Fruit fly (Drosophila melanogaster) whole organism, prepupa: ENCODE results near the gene Tep4.

Source experiments
- CG10669 ChIP-seq: fragments of 200-800 bp; sonication (Bioruptor generic); optimal IDR thresholded peaks from 3 replicates; lab custom pipeline; 2018; ENCODE audit warnings: missing biosample characterization, mild to moderate bottlenecking, missing genetic modification characterization, moderate library complexity
- CG11294 ChIP-seq: fragments of 200-800 bp; sonication (Bioruptor generic); IDR thresholded peaks from 2 replicates; pipeline ENCODE4 v1.3.6; 2022; ENCODE audit warnings: missing biosample characterization, missing genetic modification characterization
- CG11762 ChIP-seq: fragments of 200-800 bp; sonication (Bioruptor generic); optimal IDR thresholded peaks from 3 replicates; lab custom pipeline; 2016; ENCODE audit warnings: missing biosample characterization, missing genetic modification characterization; ENCODE audit not compliant: insufficient read depth
- CG15336 ChIP-seq: fragments of 200-800 bp; sonication (Bioruptor generic); IDR thresholded peaks from 2 replicates; pipeline ENCODE4 v1.3.6; 2022; ENCODE audit warnings: missing biosample characterization, missing genetic modification characterization
- CG1621 ChIP-seq: fragments of 200-800 bp; sonication (Bioruptor generic); optimal IDR thresholded peaks from 3 replicates; lab custom pipeline; 2018; ENCODE audit warnings: missing biosample characterization, mild to moderate bottlenecking, missing genetic modification characterization
- CG16779 ChIP-seq: fragments of 200-800 bp; sonication (Bioruptor generic); optimal IDR thresholded peaks from 3 replicates; lab custom pipeline; 2017; ENCODE audit warnings: missing biosample characterization, mild to moderate bottlenecking, missing genetic modification characterization
- CG3032 ChIP-seq: fragments of 200-800 bp; optimal IDR thresholded peaks from 2 replicates; lab custom pipeline; 2019; ENCODE audit warnings: missing biosample characterization, mild to moderate bottlenecking, missing genetic modification characterization, moderate library complexity
- CG31627 ChIP-seq: fragments of 200-800 bp; sonication (Bioruptor generic); optimal IDR thresholded peaks from 3 replicates; lab custom pipeline; 2016; ENCODE audit warnings: missing biosample characterization, missing genetic modification characterization
- CG4318 ChIP-seq: fragments of 200-800 bp; sonication (Bioruptor generic); optimal IDR thresholded peaks from 3 replicates; lab custom pipeline; 2017; ENCODE audit warnings: missing biosample characterization, mild to moderate bottlenecking, missing genetic modification characterization
- CG6276 ChIP-seq: fragments of 200-800 bp; sonication (Bioruptor generic); optimal IDR thresholded peaks from 2 replicates; lab custom pipeline; 2017; ENCODE audit warnings: missing biosample characterization, mild to moderate bottlenecking, missing genetic modification characterization
- CG6792 ChIP-seq: fragments of 200-800 bp; sonication (Bioruptor generic); optimal IDR thresholded peaks from 3 replicates; lab custom pipeline; 2016; ENCODE audit warnings: missing biosample characterization, missing genetic modification characterization
- CG6808 ChIP-seq: fragments of 200-800 bp; sonication (Bioruptor generic); optimal IDR thresholded peaks from 3 replicates; lab custom pipeline; 2017; ENCODE audit warnings: missing biosample characterization, missing genetic modification characterization, mild to moderate bottlenecking, moderate library complexity, missing genetic modification reagents
- CG6854 ChIP-seq: fragments of 200-800 bp; sonication (Bioruptor generic); optimal IDR thresholded peaks from 2 replicates; lab custom pipeline; 2017; ENCODE audit warnings: missing biosample characterization, mild to moderate bottlenecking, missing genetic modification characterization
- CG7368 ChIP-seq: fragments of 200-800 bp; sonication (Bioruptor generic); optimal IDR thresholded peaks from 3 replicates; lab custom pipeline; 2016; ENCODE audit warnings: missing biosample characterization, missing genetic modification characterization
- CG8119 ChIP-seq: fragments of 200-800 bp; sonication (Bioruptor generic); IDR thresholded peaks from 3 replicates; pipeline ENCODE4 v1.3.6; 2022; ENCODE audit warnings: missing biosample characterization, missing genetic modification characterization
- CG8319 ChIP-seq: fragments of 200-800 bp; sonication (Bioruptor generic); optimal IDR thresholded peaks from 3 replicates; lab custom pipeline; 2016; ENCODE audit warnings: missing biosample characterization, missing genetic modification characterization
- CG8632 ChIP-seq: fragments of 200-800 bp; sonication (Bioruptor generic); optimal IDR thresholded peaks from 3 replicates; lab custom pipeline; 2016; ENCODE audit warnings: missing biosample characterization, missing genetic modification characterization
- CG9139 ChIP-seq: fragments of 200-800 bp; sonication (Bioruptor generic); optimal IDR thresholded peaks from 3 replicates; lab custom pipeline; 2017; ENCODE audit warnings: missing biosample characterization, mild to moderate bottlenecking, missing genetic modification characterization
- Eip75B ChIP-seq: fragments of 200-800 bp; sonication (Bioruptor generic); optimal IDR thresholded peaks from 3 replicates; lab custom pipeline; 2016; ENCODE audit warnings: missing biosample characterization, missing genetic modification characterization
- Eip78C ChIP-seq: fragments of 200-800 bp; sonication (Bioruptor generic); peaks from one replicate; lab custom pipeline; 2016; ENCODE audit warnings: missing biosample characterization, missing genetic modification characterization
- Eip93F ChIP-seq: fragments of 200-800 bp; sonication (Bioruptor generic); optimal IDR thresholded peaks from 2 replicates; lab custom pipeline; 2016; ENCODE audit warnings: missing biosample characterization, mild to moderate bottlenecking, missing genetic modification characterization
- Ets96B ChIP-seq: fragments of 200-800 bp; optimal IDR thresholded peaks from 2 replicates; lab custom pipeline; 2019; ENCODE audit warnings: missing biosample characterization, mild to moderate bottlenecking, missing genetic modification characterization, moderate library complexity
- Gug ChIP-seq: fragments of 200-800 bp; sonication (Bioruptor generic); IDR thresholded peaks from 2 replicates; pipeline ENCODE4 v1.3.6; 2022; ENCODE audit warnings: missing biosample characterization, missing genetic modification characterization
- Hr38 ChIP-seq: sonication (Bioruptor generic); optimal IDR thresholded peaks from 2 replicates; lab custom pipeline; 2016; ENCODE audit warnings: missing biosample characterization, missing genetic modification characterization
- Hr39 ChIP-seq: fragments of 200-800 bp; sonication (Bioruptor generic); optimal IDR thresholded peaks from 2 replicates; lab custom pipeline; 2016; ENCODE audit warnings: missing biosample characterization, missing genetic modification characterization
- Hr4 ChIP-seq: fragments of 200-800 bp; sonication (Bioruptor generic); optimal IDR thresholded peaks from 3 replicates; lab custom pipeline; 2016; ENCODE audit warnings: missing biosample characterization, missing genetic modification characterization
- Lpt ChIP-seq: fragments of 200-800 bp; sonication (Bioruptor generic); optimal IDR thresholded peaks from 3 replicates; lab custom pipeline; 2016; ENCODE audit warnings: missing biosample characterization, missing genetic modification characterization
- Met ChIP-seq: fragments of 200-800 bp; sonication (Bioruptor generic); optimal IDR thresholded peaks from 3 replicates; lab custom pipeline; 2016; ENCODE audit warnings: missing biosample characterization, missing genetic modification characterization
- OdsH ChIP-seq: fragments of 200-800 bp; sonication (Bioruptor generic); optimal IDR thresholded peaks from 3 replicates; lab custom pipeline; 2016; ENCODE audit warnings: missing biosample characterization, missing genetic modification characterization
- Smox ChIP-seq: fragments of 200-800 bp; sonication (Bioruptor generic); optimal IDR thresholded peaks from 3 replicates; lab custom pipeline; 2016; ENCODE audit warnings: missing biosample characterization, missing genetic modification characterization
- Sox14 ChIP-seq: fragments of 200-800 bp; sonication (Bioruptor generic); optimal IDR thresholded peaks from 3 replicates; lab custom pipeline; 2016; ENCODE audit warnings: missing biosample characterization, missing genetic modification characterization
- achi ChIP-seq: fragments of 200-800 bp; sonication (Bioruptor generic); optimal IDR thresholded peaks from 3 replicates; lab custom pipeline; 2016; ENCODE audit warnings: missing biosample characterization, missing genetic modification characterization
- acj6 ChIP-seq: fragments of 200-800 bp; sonication (Bioruptor generic); optimal IDR thresholded peaks from 3 replicates; lab custom pipeline; 2016; ENCODE audit warnings: missing biosample characterization, missing genetic modification characterization
- cyc ChIP-seq: fragments of 200-800 bp; sonication (Bioruptor generic); optimal IDR thresholded peaks from 3 replicates; lab custom pipeline; 2016; ENCODE audit warnings: missing biosample characterization, missing genetic modification characterization
- dac ChIP-seq: fragments of 200-800 bp; sonication (Bioruptor generic); optimal IDR thresholded peaks from 2 replicates; lab custom pipeline; 2017; ENCODE audit warnings: missing biosample characterization, mild to moderate bottlenecking, missing genetic modification characterization
- dsx ChIP-seq: fragments of 200-800 bp; optimal IDR thresholded peaks from 3 replicates; lab custom pipeline; 2019; ENCODE audit warnings: missing biosample characterization, mild to moderate bottlenecking, missing genetic modification characterization, moderate library complexity; ENCODE audit not compliant: poor library complexity, severe bottlenecking
- fd59A ChIP-seq: fragments of 200-800 bp; sonication (Bioruptor generic); optimal IDR thresholded peaks from 2 replicates; lab custom pipeline; 2017; ENCODE audit warnings: missing biosample characterization, mild to moderate bottlenecking, missing genetic modification characterization, missing genetic modification reagents
- fd85E ChIP-seq: fragments of 200-800 bp; sonication (Bioruptor generic); optimal IDR thresholded peaks from 3 replicates; lab custom pipeline; 2016; ENCODE audit warnings: missing biosample characterization, missing genetic modification characterization
- fkh ChIP-seq: fragments of 200-800 bp; sonication (Bioruptor generic); optimal IDR thresholded peaks from 3 replicates; lab custom pipeline; 2017; ENCODE audit warnings: missing biosample characterization, mild to moderate bottlenecking, missing genetic modification characterization, moderate library complexity
- pdm3 ChIP-seq: fragments of 200-800 bp; sonication (Bioruptor generic); optimal IDR thresholded peaks from 3 replicates; lab custom pipeline; 2016; ENCODE audit warnings: missing biosample characterization, missing genetic modification characterization
- salr ChIP-seq, 2 experiments: fragments of 200-800 bp; sonication (Bioruptor generic); optimal IDR thresholded peaks; 3 replicates each; lab custom pipeline; 2016 to 2018; ENCODE audit warnings: missing biosample characterization in 2 of 2, missing genetic modification characterization in 2 of 2, mild to moderate bottlenecking in 1 of 2
- spab ChIP-seq: fragments of 200-800 bp; sonication (Bioruptor generic); optimal IDR thresholded peaks from 2 replicates; lab custom pipeline; 2017; ENCODE audit warnings: missing biosample characterization, mild to moderate bottlenecking, missing genetic modification characterization, missing genetic modification reagents
- svp ChIP-seq: fragments of 200-800 bp; sonication (Bioruptor generic); peaks from one replicate; lab custom pipeline; 2016; ENCODE audit warnings: missing biosample characterization, missing genetic modification characterization
- topi ChIP-seq: fragments of 200-800 bp; sonication (Bioruptor generic); optimal IDR thresholded peaks from 3 replicates; lab custom pipeline; 2016; ENCODE audit warnings: missing biosample characterization, missing genetic modification characterization
- vri ChIP-seq: fragments of 200-800 bp; sonication (Bioruptor generic); optimal IDR thresholded peaks from 3 replicates; lab custom pipeline; 2016; ENCODE audit warnings: missing biosample characterization, mild to moderate bottlenecking, missing genetic modification characterization

Gene Tep4

DNA sequence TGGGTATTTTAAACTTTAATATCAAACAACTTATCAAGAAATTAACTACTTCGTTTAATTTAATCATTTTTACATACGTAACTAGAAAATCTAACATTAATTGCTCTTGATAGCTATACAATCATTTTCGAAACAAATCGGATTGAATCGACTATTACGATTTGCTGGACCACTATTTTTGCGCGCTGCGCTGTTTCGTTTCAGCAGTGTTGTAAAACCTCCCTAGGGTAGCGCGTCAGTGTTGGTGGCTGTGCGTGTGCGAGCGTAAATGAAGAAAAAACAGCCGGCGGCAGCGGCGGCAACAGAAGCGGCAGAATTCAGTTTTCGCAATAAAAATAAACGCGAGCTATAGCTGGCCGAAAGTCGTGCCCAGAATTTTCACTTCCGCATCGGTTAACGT lies 15.1 kb upstream of the Tep4 start, which contains the start of gene CG33116 (continued):
- peak; percentile 74 for TF ChIP-seq Gug (GFP tag; lab: Robert Waterston, UW)
- peak; percentile 86 for TF ChIP-seq cyc
- peak; percentile 72 for TF ChIP-seq CG11762 (GFP tag; lab: Kevin White, UChicago)
- peak; percentile 74 for TF ChIP-seq CG8632 (GFP tag; lab: Kevin White, UChicago)
- peak; percentile 60 for TF ChIP-seq CG8319 (GFP tag; lab: Kevin White, UChicago)
- TF ChIP-seq Ets96B (tag; lab: Kevin White, UChicago), result peak; percentile 73
- TF ChIP-seq Eip78C (GFP tag; lab: Kevin White, UChicago), result peak; percentile 96
- TF ChIP-seq dsx (GFP tag; lab: Kevin White, UChicago), result peak; percentile 72
- TF ChIP-seq Lpt (GFP tag; lab: Kevin White, UChicago), result peak; percentile 80
- TF ChIP-seq CG7368, result peak; percentile 77
- peak; percentile 92 for TF ChIP-seq Hr4 (GFP tag; lab: Kevin White, UChicago)
- peak; percentile 3 for TF ChIP-seq Hr38 (GFP tag; lab: Kevin White, UChicago)
- peak; percentile 88 for TF ChIP-seq Met (GFP tag; lab: Kevin White, UChicago)
- TF ChIP-seq CG6808, result peak; percentile 76
- TF ChIP-seq CG1621, result peak; percentile 77
- TF ChIP-seq CG4318 (GFP tag; lab: Kevin White, UChicago), result peak; percentile 75
- peak; percentile 83 for TF ChIP-seq Hr39 (GFP tag; lab: Kevin White, UChicago)
- peak; percentile 77 for TF ChIP-seq CG3032 (tag; lab: Kevin White, UChicago)
- TF ChIP-seq CG8119 (GFP tag; lab: Robert Waterston, UW), result peak; percentile 83
- TF ChIP-seq fd59A, result peak; percentile 70
- peak; percentile 69 for TF ChIP-seq fd85E
- TF ChIP-seq svp (GFP tag; lab: Kevin White, UChicago), result peak; percentile 90
- TF ChIP-seq CG31627 (GFP tag; lab: Kevin White, UChicago), result peak; percentile 87
- peak; percentile 82 for TF ChIP-seq CG10669 (GFP tag; lab: Kevin White, UChicago)
- TF ChIP-seq CG6792, result peak; percentile 79
- TF ChIP-seq spab, result peak; percentile 70
- peak; percentile 71 for TF ChIP-seq CG6854 (GFP tag; lab: Kevin White, UChicago)
- peak; percentile 85 for TF ChIP-seq achi (GFP tag; lab: Kevin White, UChicago)
- peak; percentile 51 for TF ChIP-seq CG9139 (GFP tag; lab: Kevin White, UChicago)

DNA sequence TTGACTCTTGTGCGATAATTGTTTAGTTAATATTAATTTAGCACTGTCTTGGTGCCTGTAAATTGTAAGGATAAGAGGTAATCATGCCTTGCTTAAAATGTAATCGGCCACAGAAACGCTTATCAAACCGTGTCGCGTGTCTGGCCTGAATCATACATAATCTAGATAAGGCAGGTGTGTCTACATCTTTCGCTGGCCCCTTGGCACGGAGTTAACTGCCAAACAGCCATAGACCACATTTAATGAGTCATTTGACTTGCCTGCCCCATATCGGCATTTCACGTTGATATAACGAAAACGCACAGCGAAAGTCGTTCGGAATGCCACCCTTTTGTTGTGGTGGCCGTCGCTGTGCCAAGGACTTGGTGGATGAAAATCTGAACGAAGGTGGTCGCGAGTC lies 13.1 kb upstream of the Tep4 start, which contains the start of gene CG31697:
Gene CG31697 (plus strand): TSS at position 215 of the 400 bp plus-strand sequence.
- TF ChIP-seq svp (GFP tag; lab: Kevin White, UChicago) (peak; percentile 26), Eip78C (GFP tag; lab: Kevin White, UChicago) (peak; percentile 5), vri (GFP tag; lab: Kevin White, UChicago) (peak; percentile 77), CG15336 (GFP tag; lab: Robert Waterston, UW) (no peak)

DNA sequence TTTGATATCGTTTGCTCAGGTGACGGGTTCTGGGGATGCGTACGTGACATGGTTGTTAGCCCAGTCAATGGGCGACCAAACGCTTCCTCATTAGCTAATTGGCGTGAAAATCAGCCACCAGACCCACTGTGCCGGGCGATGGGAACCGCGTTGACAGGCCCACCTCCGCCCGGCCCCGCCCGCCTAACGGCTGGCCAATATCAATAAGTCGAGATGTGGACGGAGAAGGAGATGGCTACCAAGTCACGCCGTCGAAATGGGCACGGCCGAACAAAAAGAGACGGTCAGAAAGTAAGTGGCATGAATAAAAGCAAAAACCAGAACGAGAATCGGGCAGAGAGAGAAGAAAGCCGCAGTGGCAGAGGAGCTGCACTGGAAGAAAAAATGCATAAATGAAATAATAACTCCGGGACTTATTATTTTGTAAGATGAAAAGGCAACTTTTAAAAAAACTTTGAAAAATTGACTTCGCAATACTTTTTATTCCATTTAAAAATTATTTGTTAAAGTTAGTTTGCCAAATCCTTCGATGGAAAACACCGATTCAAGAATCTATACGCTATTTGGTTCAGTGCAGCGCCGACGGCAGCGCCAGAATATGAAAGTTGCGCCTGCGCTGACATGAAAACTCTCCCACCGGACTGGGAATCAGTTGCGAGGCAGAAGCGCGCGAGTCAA lies 10.4 kb upstream of the Tep4 start, which contains the start of gene CG13082:
Gene CG13082 (plus strand): TSS at position 647 of the 678 bp plus-strand sequence.
- peak; percentile 88 for TF ChIP-seq CG11762 (GFP tag; lab: Kevin White, UChicago)
- TF ChIP-seq Ets96B (tag; lab: Kevin White, UChicago), result peak; percentile 76
- peak; percentile 93 for TF ChIP-seq acj6 (GFP tag; lab: Kevin White, UChicago)
- peak; percentile 39 for TF ChIP-seq CG1621
- TF ChIP-seq CG6808, result peak; percentile 77
- peak; percentile 74 for TF ChIP-seq CG10669 (GFP tag; lab: Kevin White, UChicago)
- peak; percentile 96 for TF ChIP-seq topi (GFP tag; lab: Kevin White, UChicago)
- peak; percentile 94 for TF ChIP-seq Eip93F (GFP tag; lab: Kevin White, UChicago)
- TF ChIP-seq CG7368, result peak; percentile 67
- peak; percentile 96 for TF ChIP-seq Smox (GFP tag; lab: Kevin White, UChicago)
- peak; percentile 89 for TF ChIP-seq CG15336 (GFP tag; lab: Robert Waterston, UW)
- peak; percentile 96 for TF ChIP-seq cyc
- peak; percentile 93 for TF ChIP-seq Eip75B (GFP tag; lab: Kevin White, UChicago)
- TF ChIP-seq CG3032 (tag; lab: Kevin White, UChicago), result peak; percentile 76
- TF ChIP-seq Sox14 (GFP tag; lab: Kevin White, UChicago), result peak; percentile 95
- peak; percentile 45; the same call in 1 of the 2 replicates for TF ChIP-seq CG11294
- TF ChIP-seq salr (GFP tag; optimal IDR thresholded peaks at IDR 0.05; lab: Kevin White, UChicago), result peak; percentile 24 to 89
- TF ChIP-seq achi (GFP tag; lab: Kevin White, UChicago), result peak; percentile 92
- TF ChIP-seq OdsH (GFP tag; lab: Kevin White, UChicago), result peak; percentile 89
- TF ChIP-seq dac, result peak; percentile 81
- TF ChIP-seq pdm3, result peak; percentile 88
- peak; percentile 67 for TF ChIP-seq fd59A
- TF ChIP-seq CG6276 (GFP tag; lab: Kevin White, UChicago), result peak; percentile 87
- peak; percentile 83 for TF ChIP-seq vri (GFP tag; lab: Kevin White, UChicago)
- peak; percentile 66 for TF ChIP-seq CG16779
- peak; percentile 69 for TF ChIP-seq dsx (GFP tag; lab: Kevin White, UChicago)
- TF ChIP-seq fkh (GFP tag; lab: Kevin White, UChicago), result no peak
